Fruit fly (Drosophila melanogaster): ENCODE results near the gene Mesh1.

Gene Mesh1

DNA sequence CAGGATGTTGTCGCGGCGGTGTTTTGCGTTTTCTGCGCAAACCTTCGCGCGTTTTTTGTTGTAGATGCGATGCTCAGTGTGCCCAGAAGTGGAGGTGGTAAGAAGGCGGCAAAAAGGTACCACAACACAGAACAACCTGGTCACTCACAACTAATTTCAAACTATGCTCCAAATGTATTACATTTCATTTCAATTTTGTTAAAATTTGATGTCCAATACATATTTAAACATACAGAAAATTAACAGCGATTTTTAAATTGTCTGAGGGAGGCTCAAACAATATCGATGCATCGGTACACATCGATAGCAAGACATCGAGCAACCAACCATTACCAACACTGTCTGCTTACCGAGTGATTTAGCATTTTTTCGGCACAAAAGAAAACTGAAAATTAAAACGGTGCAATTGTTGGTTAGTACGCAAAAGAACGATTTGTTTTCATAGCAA lies 49.1 kb downstream of the Mesh1 start, which contains the start of the genes Slbp and Rpn2 (continued):
- TF ChIP-seq CG17568 (GFP tag; optimal IDR thresholded peaks at IDR 0.05) (no peak), CG6654 (GFP tag; optimal IDR thresholded peaks at IDR 0.05) (no peak), NC2β (GFP tag; optimal IDR thresholded peaks at IDR 0.05) (peak; percentile 45), CG5180 (GFP tag; optimal IDR thresholded peaks at IDR 0.05) (no peak), CG2120 (GFP tag; optimal IDR thresholded peaks at IDR 0.05) (peak; percentile 75), bbx (GFP tag; IDR thresholded peaks at IDR 0.05; ENCODE audit: partially characterized antibody) (peak; percentile 90), zen2 (GFP tag; IDR thresholded peaks at IDR 0.05; ENCODE audit: partially characterized antibody) (peak; percentile 87; the same call in 2 of the 3 replicates), hth (optimal IDR thresholded peaks at IDR 0.05) (no peak), CG8290 (GFP tag; optimal IDR thresholded peaks at IDR 0.05) (peak; percentile 54), CG8290 (tag; optimal IDR thresholded peaks at IDR 0.05) (peak in 1 of 2 experiments; percentile 64), Dbx (GFP tag; IDR thresholded peaks at IDR 0.05) (no peak; the same call in 2 of the 3 replicates), aop (GFP tag; IDR thresholded peaks at IDR 0.05) (no peak), CG5245 (GFP tag; optimal IDR thresholded peaks at IDR 0.05) (no peak), Fer2 (tag; optimal IDR thresholded peaks at IDR 0.05) (no peak), Lim3 (GFP tag; IDR thresholded peaks at IDR 0.05) (no peak), pzg (GFP tag; optimal IDR thresholded peaks at IDR 0.05) (peak; percentile 98), tll (GFP tag; optimal IDR thresholded peaks at IDR 0.05) (no peak), Fer1 (GFP tag; optimal IDR thresholded peaks at IDR 0.05) (peak; percentile 68), nau (GFP tag; optimal IDR thresholded peaks at IDR 0.05) (no peak), CG7357 (GFP tag; IDR thresholded peaks at IDR 0.05) (no peak), H2.0 (GFP tag; IDR thresholded peaks at IDR 0.05) (no peak), scrt (GFP tag; optimal IDR thresholded peaks at IDR 0.05) (no peak), Hsf (GFP tag; optimal IDR thresholded peaks at IDR 0.05) (peak; percentile 64), caup (GFP tag; optimal IDR thresholded peaks at IDR 0.05; ENCODE audit: severe bottlenecking) (peak; percentile 10), CG7786 (GFP tag; optimal IDR thresholded peaks at IDR 0.05) (peak; percentile 55), Spps (tag; optimal IDR thresholded peaks at IDR 0.05) (peak; percentile 20), pum (GFP tag; optimal IDR thresholded peaks at IDR 0.05) (peak; percentile 27), amos (GFP tag; IDR thresholded peaks at IDR 0.05; ENCODE audit: partially characterized antibody) (peak; percentile 94), Rfx (GFP tag; IDR thresholded peaks at IDR 0.05) (peak; percentile 63), Elba2 (GFP tag; optimal IDR thresholded peaks at IDR 0.05) (peak; percentile 40), unpg (GFP tag; optimal IDR thresholded peaks at IDR 0.05) (peak; percentile 39), CG3163 (GFP tag; optimal IDR thresholded peaks at IDR 0.05) (peak; percentile 59), CG13894 (tag; optimal IDR thresholded peaks at IDR 0.05) (no peak), kah (GFP tag; optimal IDR thresholded peaks at IDR 0.05) (no peak), CG12659 (GFP tag; optimal IDR thresholded peaks at IDR 0.05) (peak; percentile 82), HmgD (GFP tag; optimal IDR thresholded peaks at IDR 0.05) (peak; percentile 62), MESR4 (GFP tag; optimal IDR thresholded peaks at IDR 0.05) (peak; percentile 58), hbn (GFP tag; IDR thresholded peaks at IDR 0.05; ENCODE audit: partially characterized antibody) (peak; percentile 95), CG9932 (GFP tag; IDR thresholded peaks at IDR 0.05) (peak; percentile 74), ranshi (GFP tag; IDR thresholded peaks at IDR 0.05) (no peak), usp (GFP tag; optimal IDR thresholded peaks at IDR 0.05) (no peak), Sry-δ (GFP tag; optimal IDR thresholded peaks at IDR 0.05) (peak; percentile 87), CG10267 (tag; optimal IDR thresholded peaks at IDR 0.05) (peak; percentile 99), CG34376 (GFP tag; optimal IDR thresholded peaks at IDR 0.05) (peak; percentile 61), bigmax (GFP tag; optimal IDR thresholded peaks at IDR 0.05) (no peak), ems (GFP tag; optimal IDR thresholded peaks at IDR 0.05) (peak; percentile 12), NK7.1 (GFP tag; optimal IDR thresholded peaks at IDR 0.05) (no peak), salm (tag; optimal IDR thresholded peaks at IDR 0.05) (no peak), Hr78 (GFP tag; optimal IDR thresholded peaks at IDR 0.05) (no peak), CG16863 (GFP tag; optimal IDR thresholded peaks at IDR 0.05) (peak; percentile 33)
